Worm (Caenorhabditis elegans): ENCODE results near the gene C56C10.4.

DNA sequence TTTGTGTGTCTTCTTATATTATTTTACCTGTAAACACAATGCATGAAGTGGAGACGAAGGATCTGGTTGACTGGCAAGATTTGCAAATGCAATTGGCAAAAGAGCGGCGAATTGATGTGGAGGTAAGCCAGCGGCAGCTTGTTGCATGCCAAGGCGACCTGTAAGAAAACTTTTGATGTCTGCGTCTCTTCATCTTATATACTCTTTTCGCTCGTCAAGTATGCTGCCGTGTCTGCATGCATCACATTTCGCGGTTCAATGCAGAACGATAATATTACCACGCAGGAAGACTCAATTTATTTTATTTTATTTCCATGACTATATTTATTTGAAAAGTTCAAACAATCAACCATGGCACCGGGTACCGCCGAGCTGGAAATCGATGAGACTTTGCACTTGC lies 18.1 kb downstream of the C56C10.4 start, which contains the start of gene vps-33.2:
- TF ChIP-seq flt-1 (GFP tag; IDR thresholded peaks at IDR 0.05) (no peak), ref-1 (GFP tag; conservative IDR thresholded peaks at IDR 0.05) (no peak), ztf-23 (GFP tag; IDR thresholded peaks at IDR 0.05) (peak; percentile 75), med-1 (GFP tag; optimal IDR thresholded peaks at IDR 0.05; ENCODE audit: insufficient read depth) (no peak)
